Fruit fly (Drosophila melanogaster) whole organism, embryonic: ENCODE measurements around the gene Tbca.

Experiments
- Blimp-1 ChIP-seq: fragments of 200-800 bp; sonication (Bioruptor generic); optimal IDR thresholded peaks from 3 replicates; lab custom pipeline; 2018; ENCODE audit warnings: missing biosample characterization, missing genetic modification characterization, mild to moderate bottlenecking, moderate library complexity, missing genetic modification reagents
- CG10209 ChIP-seq: fragments of 200-800 bp; sonication (Bioruptor generic); optimal IDR thresholded peaks from 3 replicates; lab custom pipeline; 2017; ENCODE audit warnings: missing biosample characterization, mild to moderate bottlenecking, missing genetic modification characterization, missing genetic modification reagents
- CG1024 ChIP-seq: fragments of 200-800 bp; sonication (Bioruptor generic); IDR thresholded peaks from 2 replicates; pipeline ENCODE4 v1.3.6; 2022; ENCODE audit warnings: missing biosample characterization, missing genetic modification characterization
- CG10979 ChIP-seq: fragments of 200-800 bp; sonication (Bioruptor generic); optimal IDR thresholded peaks from 2 replicates; lab custom pipeline; 2018; ENCODE audit warnings: missing biosample characterization, mild to moderate bottlenecking, missing genetic modification characterization, moderate library complexity
- CG11696 ChIP-seq: fragments of 200-800 bp; sonication (Bioruptor generic); IDR thresholded peaks from 2 replicates; pipeline ENCODE4 v1.3.6; 2022; ENCODE audit warnings: missing biosample characterization, missing genetic modification characterization
- CG12942 ChIP-seq: fragments of 200-800 bp; sonication (Bioruptor generic); optimal IDR thresholded peaks from 3 replicates; lab custom pipeline; 2016; ENCODE audit warnings: missing biosample characterization, missing genetic modification characterization
- CG13624 ChIP-seq: fragments of 200-800 bp; sonication (Bioruptor generic); optimal IDR thresholded peaks from 2 replicates; lab custom pipeline; 2016; ENCODE audit warnings: missing biosample characterization, missing genetic modification characterization
- CG14667 ChIP-seq: fragments of 200-800 bp; sonication (Bioruptor generic); IDR thresholded peaks from 2 replicates; pipeline ENCODE4 v1.3.6; 2022; ENCODE audit warnings: missing biosample characterization, missing genetic modification characterization
- CG16779 ChIP-seq: fragments of 200-800 bp; sonication (Bioruptor generic); IDR thresholded peaks from 2 replicates; pipeline ENCODE4 v1.3.6; 2022; ENCODE audit warnings: missing biosample characterization, missing genetic modification characterization
- CG30403 ChIP-seq: fragments of 200-800 bp; sonication (Bioruptor generic); optimal IDR thresholded peaks from 3 replicates; lab custom pipeline; 2016; ENCODE audit warnings: missing biosample characterization, missing genetic modification characterization
- CG31388 ChIP-seq: fragments of 200-800 bp; sonication (Bioruptor generic); optimal IDR thresholded peaks from 2 replicates; lab custom pipeline; 2016; ENCODE audit warnings: missing biosample characterization, missing genetic modification characterization
- CG32532 ChIP-seq: fragments of 200-800 bp; sonication (Bioruptor generic); IDR thresholded peaks from 2 replicates; pipeline ENCODE4 v1.3.6; 2022; ENCODE audit warnings: missing biosample characterization, missing genetic modification characterization
- CG4360 ChIP-seq: fragments of 200-800 bp; sonication (Bioruptor generic); IDR thresholded peaks from 2 replicates; pipeline ENCODE4 v1.3.6; 2022; ENCODE audit warnings: missing biosample characterization, missing genetic modification characterization
- CG43689 ChIP-seq: fragments of 200-800 bp; sonication (Bioruptor generic); IDR thresholded peaks from 2 replicates; pipeline ENCODE4 v1.3.6; 2022; ENCODE audit warnings: missing biosample characterization, missing genetic modification characterization
- CG6272 ChIP-seq: fragments of 200-800 bp; sonication (Bioruptor generic); IDR thresholded peaks from 2 replicates; pipeline ENCODE4 v1.3.6; 2022; ENCODE audit warnings: missing biosample characterization, missing genetic modification characterization
- CG8388 ChIP-seq: fragments of 200-800 bp; sonication (Bioruptor generic); optimal IDR thresholded peaks from 2 replicates; lab custom pipeline; 2019; ENCODE audit warnings: missing biosample characterization, mild to moderate bottlenecking, missing genetic modification characterization, moderate library complexity
- CG8944 ChIP-seq: fragments of 200-800 bp; sonication (Bioruptor generic); optimal IDR thresholded peaks from 3 replicates; lab custom pipeline; 2016; ENCODE audit warnings: missing biosample characterization, missing genetic modification characterization
- CHES-1-like ChIP-seq: fragments of 200-800 bp; sonication (Bioruptor generic); optimal IDR thresholded peaks from 2 replicates; lab custom pipeline; 2016; ENCODE audit warnings: missing biosample characterization, missing genetic modification characterization
- D ChIP-seq, 2 experiments: fragments of 200-800 bp in 1 of 2; fragments of >200 bp in 1 of 2; sonication (Bioruptor generic) in 1 of 2; optimal IDR thresholded peaks; 2 replicates in 1 of 2; 3 replicates in 1 of 2; lab custom pipeline; 2017; ENCODE audit warnings: mild to moderate bottlenecking in 1 of 2, missing biosample characterization in 1 of 2, missing genetic modification characterization in 1 of 2, missing genetic modification reagents in 1 of 2
- Dek ChIP-seq: fragments of 200-800 bp; sonication (Bioruptor generic); optimal IDR thresholded peaks from 3 replicates; lab custom pipeline; 2019; ENCODE audit warnings: missing biosample characterization, mild to moderate bottlenecking, missing genetic modification characterization, moderate library complexity
- Dll ChIP-seq: fragments of 200-800 bp; sonication (Bioruptor generic); IDR thresholded peaks from 4 replicates; pipeline ENCODE4 v1.3.6; 2022; ENCODE audit warnings: missing biosample characterization, missing genetic modification characterization; ENCODE audit not compliant: partially characterized antibody
- Drgx ChIP-seq: fragments of 200-800 bp; sonication (Bioruptor generic); IDR thresholded peaks from 2 replicates; pipeline ENCODE4 v1.3.6; 2022; ENCODE audit warnings: missing biosample characterization, missing genetic modification characterization
- HHEX ChIP-seq: fragments of 200-800 bp; sonication (Bioruptor generic); optimal IDR thresholded peaks from 3 replicates; lab custom pipeline; 2017; ENCODE audit warnings: missing biosample characterization, mild to moderate bottlenecking, missing genetic modification characterization, missing genetic modification reagents
- Hmr ChIP-seq: fragments of 200-800 bp; sonication (Bioruptor generic); optimal IDR thresholded peaks from 3 replicates; lab custom pipeline; 2017; ENCODE audit warnings: mild to moderate bottlenecking, missing biosample characterization, missing genetic modification reagents, missing genetic modification characterization
- MBD-R2 ChIP-seq: fragments of 200-800 bp; sonication (Bioruptor generic); IDR thresholded peaks from 2 replicates; pipeline ENCODE4 v1.3.6; 2022; ENCODE audit warnings: missing biosample characterization, missing genetic modification characterization
- Mes4 ChIP-seq: fragments of 200-800 bp; sonication (Bioruptor generic); optimal IDR thresholded peaks from 2 replicates; lab custom pipeline; 2016; ENCODE audit warnings: missing biosample characterization, missing genetic modification characterization
- Oli ChIP-seq: fragments of 200-800 bp; sonication (Bioruptor generic); optimal IDR thresholded peaks from 2 replicates; lab custom pipeline; 2018; ENCODE audit warnings: missing biosample characterization, mild to moderate bottlenecking, missing genetic modification characterization, moderate library complexity
- Sox100B ChIP-seq: fragments of 200-800 bp; sonication (Bioruptor generic); optimal IDR thresholded peaks from 3 replicates; lab custom pipeline; 2018; ENCODE audit warnings: missing biosample characterization, mild to moderate bottlenecking, missing genetic modification characterization
- Ssrp ChIP-seq: fragments of 200-800 bp; sonication (Bioruptor generic); optimal IDR thresholded peaks from 2 replicates; lab custom pipeline; 2018; ENCODE audit warnings: missing biosample characterization, mild to moderate bottlenecking, missing genetic modification characterization, moderate library complexity
- Taf1 ChIP-seq: fragments of 200-800 bp; sonication (Bioruptor generic); IDR thresholded peaks from 2 replicates; pipeline ENCODE4 v1.3.6; 2022; ENCODE audit warnings: missing biosample characterization, missing genetic modification characterization
- ap ChIP-seq: fragments of 200-800 bp; sonication (Bioruptor generic); IDR thresholded peaks from 2 replicates; pipeline ENCODE4 v1.3.6; 2022; ENCODE audit warnings: missing biosample characterization, missing genetic modification characterization
- az2 ChIP-seq: fragments of 200-800 bp; sonication (Bioruptor generic); optimal IDR thresholded peaks from 3 replicates; lab custom pipeline; 2016; ENCODE audit warnings: missing biosample characterization, missing genetic modification characterization
- bigmax ChIP-seq: fragments of 200-800 bp; sonication (Bioruptor generic); optimal IDR thresholded peaks from 2 replicates; lab custom pipeline; 2018; ENCODE audit warnings: missing biosample characterization, mild to moderate bottlenecking, missing genetic modification characterization
- cg ChIP-seq: fragments of 200-800 bp; sonication (Bioruptor generic); optimal IDR thresholded peaks from 3 replicates; lab custom pipeline; 2019; ENCODE audit warnings: missing biosample characterization, mild to moderate bottlenecking, missing genetic modification characterization, moderate library complexity
- chif ChIP-seq, 2 experiments: fragments of 200-800 bp; sonication (Bioruptor generic); optimal IDR thresholded peaks; 3 replicates each; lab custom pipeline; 2016; ENCODE audit warnings: missing biosample characterization in 2 of 2, missing genetic modification characterization in 2 of 2
- dmrt11E ChIP-seq: fragments of 200-800 bp; sonication (Bioruptor generic); optimal IDR thresholded peaks from 3 replicates; lab custom pipeline; 2018; ENCODE audit warnings: missing biosample characterization, mild to moderate bottlenecking, missing genetic modification characterization, moderate library complexity
- ftz-f1 ChIP-seq: fragments of 200-800 bp; sonication (Bioruptor generic); optimal IDR thresholded peaks from 2 replicates; lab custom pipeline; 2016; ENCODE audit warnings: missing biosample characterization, missing genetic modification characterization
- gem ChIP-seq: fragments of 200-800 bp; sonication (Bioruptor generic); optimal IDR thresholded peaks from 2 replicates; lab custom pipeline; 2019; ENCODE audit warnings: missing biosample characterization, mild to moderate bottlenecking, missing genetic modification characterization, moderate library complexity
- hkb ChIP-seq, 2 experiments: fragments of 200-800 bp in 1 of 2; fragments of >200 bp in 1 of 2; sonication (Bioruptor generic) in 1 of 2; IDR thresholded peaks in 1 of 2; optimal IDR thresholded peaks in 1 of 2; 2 replicates each; pipeline versions ENCODE4 v1.3.6 to Lab custom; 2017 to 2022; ENCODE audit warnings: missing biosample characterization in 1 of 2, missing genetic modification characterization in 1 of 2
- hth ChIP-seq: fragments of >200 bp; optimal IDR thresholded peaks from 2 replicates; lab custom pipeline; 2017; ENCODE audit warnings: inconsistent platforms
- lov ChIP-seq, 2 experiments: fragments of 200-800 bp in 1 of 2; fragments of >200 bp in 1 of 2; sonication (Bioruptor generic) in 1 of 2; IDR thresholded peaks in 1 of 2; optimal IDR thresholded peaks in 1 of 2; 2 replicates in 1 of 2; 3 replicates in 1 of 2; pipeline versions ENCODE4 v1.3.6 to Lab custom; 2017 to 2022; ENCODE audit warnings: missing biosample characterization in 1 of 2, missing genetic modification characterization in 1 of 2
- nmo ChIP-seq: fragments of 200-800 bp; sonication (Bioruptor generic); optimal IDR thresholded peaks from 2 replicates; lab custom pipeline; 2018; ENCODE audit warnings: missing biosample characterization, mild to moderate bottlenecking, missing genetic modification characterization, moderate library complexity
- pzg ChIP-seq: fragments of 200-800 bp; sonication (Bioruptor generic); optimal IDR thresholded peaks from 3 replicates; lab custom pipeline; 2018; ENCODE audit warnings: missing biosample characterization, mild to moderate bottlenecking, missing genetic modification characterization, moderate library complexity
- schlank ChIP-seq: fragments of 200-800 bp; sonication (Bioruptor generic); optimal IDR thresholded peaks from 2 replicates; lab custom pipeline; 2018; ENCODE audit warnings: missing biosample characterization, mild to moderate bottlenecking, missing genetic modification characterization
- sens ChIP-seq: fragments of 200-800 bp; sonication (Bioruptor generic); peaks from one replicate; lab custom pipeline; 2016; ENCODE audit warnings: missing biosample characterization, missing genetic modification characterization
- shn ChIP-seq: fragments of 200-800 bp; sonication (Bioruptor generic); optimal IDR thresholded peaks from 3 replicates; lab custom pipeline; 2016; ENCODE audit warnings: missing biosample characterization, missing genetic modification characterization
- sqz ChIP-seq: fragments of 200-800 bp; sonication (Bioruptor generic); optimal IDR thresholded peaks from 3 replicates; lab custom pipeline; 2018; ENCODE audit warnings: missing biosample characterization, mild to moderate bottlenecking, missing genetic modification characterization
- ssp ChIP-seq: fragments of 200-800 bp; sonication (Bioruptor generic); IDR thresholded peaks from 2 replicates; pipeline ENCODE4 v1.3.6; 2022; ENCODE audit warnings: missing biosample characterization, missing genetic modification characterization
- trem ChIP-seq: fragments of 200-800 bp; optimal IDR thresholded peaks from 3 replicates; lab custom pipeline; 2019; ENCODE audit warnings: missing biosample characterization, mild to moderate bottlenecking, missing genetic modification characterization, moderate library complexity

Gene Tbca

DNA sequence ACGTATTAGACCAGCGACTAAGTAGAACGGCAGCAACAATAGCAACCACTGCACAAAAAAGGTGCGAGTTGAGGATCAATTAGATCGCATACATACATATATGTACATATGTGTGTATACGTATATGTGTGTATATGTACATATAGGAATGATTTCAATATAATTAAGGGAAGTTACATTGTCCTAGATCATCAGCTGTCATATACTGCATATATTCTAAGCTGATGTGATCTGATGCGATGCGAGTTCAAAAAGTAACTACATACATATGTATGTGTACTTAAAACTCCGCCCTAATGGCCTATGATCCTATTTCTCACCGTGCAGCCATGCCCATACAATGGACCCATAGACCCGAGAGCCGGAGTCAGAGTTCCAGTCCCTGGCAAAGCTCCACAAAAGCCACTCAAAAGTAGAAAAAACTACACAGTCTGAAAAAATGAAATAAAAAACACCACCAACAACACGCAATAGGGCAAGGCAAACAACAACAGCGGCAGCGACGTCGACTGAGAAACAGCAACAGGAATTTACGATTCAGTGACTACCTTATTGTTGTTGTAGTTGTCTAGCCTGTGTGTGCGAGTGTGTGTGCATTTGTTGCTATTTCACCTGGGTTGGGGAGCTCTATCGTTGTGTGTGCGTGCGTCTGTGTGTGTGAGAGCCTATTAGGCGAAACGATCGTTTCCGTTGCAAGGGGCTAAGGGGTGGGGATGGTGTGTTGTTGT lies 19.9 kb upstream of the Tbca start (continued):
- peak; percentile 2 for TF ChIP-seq Dek (tag; lab: Kevin White, UChicago)
- peak; percentile 79 for TF ChIP-seq sqz (GFP tag; lab: Kevin White, UChicago)
- peak; percentile 99 for TF ChIP-seq CG4360 (GFP tag; lab: Robert Waterston, UW)
- peak; percentile 89 for TF ChIP-seq cg (GFP tag; lab: Kevin White, UChicago)
- TF ChIP-seq Drgx: peak; percentile 47; the same call in 1 of the 2 replicates
- TF ChIP-seq CG43689 (GFP tag; lab: Robert Waterston, UW): no peak
- TF ChIP-seq pzg (GFP tag; lab: Kevin White, UChicago): no peak
- peak; percentile 33 for TF ChIP-seq CG10979
- peak; percentile 6 for TF ChIP-seq Sox100B (GFP tag; lab: Kevin White, UChicago)
- TF ChIP-seq dmrt11E: peak; percentile 24
- no peak for TF ChIP-seq CHES-1-like (GFP tag; lab: Kevin White, UChicago)
- peak; percentile 4 for TF ChIP-seq Hmr
- TF ChIP-seq ap: no peak
- TF ChIP-seq CG13624: no peak
- no peak for TF ChIP-seq Taf1
- peak; percentile 45 for TF ChIP-seq CG30403
- peak; percentile 40 for TF ChIP-seq Oli (tag; lab: Kevin White, UChicago)
- peak; percentile 28 for TF ChIP-seq CG10209 (GFP tag; lab: Kevin White, UChicago)

- no peak for TF ChIP-seq CG31388 (GFP tag; lab: Kevin White, UChicago)
- no peak for TF ChIP-seq az2 (GFP tag; lab: Kevin White, UChicago)
- peak in 1 of 2 experiments; percentile 25 for TF ChIP-seq chif (GFP tag; optimal IDR thresholded peaks at IDR 0.05; lab: Kevin White, UChicago)
- peak; percentile 30 for TF ChIP-seq nmo (GFP tag; lab: Kevin White, UChicago)
- TF ChIP-seq Ssrp (tag; lab: Kevin White, UChicago): peak; percentile 2
- peak; percentile 74 for TF ChIP-seq sens (GFP tag; lab: Kevin White, UChicago)
- peak; percentile 33 for TF ChIP-seq gem (tag; lab: Kevin White, UChicago)
- TF ChIP-seq hth (lab: Kevin White, UChicago): no peak
- TF ChIP-seq HHEX (GFP tag; lab: Kevin White, UChicago): no peak
- TF ChIP-seq CG8944 (GFP tag; lab: Kevin White, UChicago): no peak
- TF ChIP-seq ssp (GFP tag; lab: Robert Waterston, UW): no peak
- peak; percentile 9 for TF ChIP-seq shn (GFP tag; lab: Kevin White, UChicago)
- no peak for TF ChIP-seq CG8388
- TF ChIP-seq Dll (GFP tag; lab: Robert Waterston, UW): no peak
- no peak for TF ChIP-seq MBD-R2 (GFP tag; lab: Robert Waterston, UW)
- no peak for TF ChIP-seq CG12942 (GFP tag; lab: Kevin White, UChicago)
- TF ChIP-seq CG16779 (GFP tag; lab: Robert Waterston, UW): no peak
- TF ChIP-seq trem (tag; lab: Kevin White, UChicago): no peak
- peak; percentile 3 for TF ChIP-seq Mes4 (GFP tag; lab: Kevin White, UChicago)
- TF ChIP-seq CG14667: no peak
- no peak for TF ChIP-seq CG43689 (GFP tag; lab: Robert Waterston, UW)
- no peak for TF ChIP-seq Blimp-1 (GFP tag; lab: Kevin White, UChicago)
- no peak for TF ChIP-seq CG11696 (GFP tag; lab: Robert Waterston, UW)
- TF ChIP-seq CG32532 (GFP tag; lab: Robert Waterston, UW): no peak
- no peak for TF ChIP-seq lov (optimal IDR thresholded peaks at IDR 0.05; lab: Kevin White, UChicago)
- TF ChIP-seq lov (GFP tag; IDR thresholded peaks at IDR 0.05; lab: Robert Waterston, UW): no peak
- TF ChIP-seq hkb (optimal IDR thresholded peaks at IDR 0.05; lab: Kevin White, UChicago): peak; percentile 19
- no peak for TF ChIP-seq hkb (GFP tag; IDR thresholded peaks at IDR 0.05; lab: Robert Waterston, UW)
- TF ChIP-seq bigmax (GFP tag; lab: Kevin White, UChicago): no peak
- no peak for TF ChIP-seq CG1024
- no peak for TF ChIP-seq D (optimal IDR thresholded peaks at IDR 0.05; lab: Kevin White, UChicago)
- no peak for TF ChIP-seq D (GFP tag; optimal IDR thresholded peaks at IDR 0.05; lab: Kevin White, UChicago)
- TF ChIP-seq schlank (tag; lab: Kevin White, UChicago): no peak
- TF ChIP-seq ftz-f1 (GFP tag; lab: Kevin White, UChicago): no peak
- no peak for TF ChIP-seq CG6272 (GFP tag; lab: Robert Waterston, UW)
Measured at dm6 chr3R:31724136-31724535, 19.2 kb upstream of the Tbca start.
